Worm (Caenorhabditis elegans) whole organism, young adult: ENCODE measurements around the gene pdhk-2.

Source experiments
- F22D6.2 ChIP-seq: sonication (generic microtip); optimal IDR thresholded peaks from 2 replicates; lab custom pipeline; 2016; ENCODE audit warnings: mild to moderate bottlenecking, missing genetic modification characterization, missing compliant biosample characterization
- F23B12.7 ChIP-seq: sonication (generic microtip); optimal IDR thresholded peaks from 2 replicates; lab custom pipeline; 2017; ENCODE audit warnings: missing genetic modification characterization, mild to moderate bottlenecking, missing compliant biosample characterization, antibody characterized with exemption, moderate library complexity; ENCODE audit not compliant: insufficient read depth
- F37B4.10 ChIP-seq: fragments of 200-800 bp; sonication (Bioruptor generic); IDR thresholded peaks from 2 replicates; pipeline ENCODE4 v1.3.6; 2022; ENCODE audit warnings: missing genetic modification characterization, missing compliant biosample characterization
- F49E8.2 ChIP-seq: sonication (generic microtip); optimal IDR thresholded peaks from 3 replicates; lab custom pipeline; 2017; ENCODE audit warnings: missing genetic modification characterization, mild to moderate bottlenecking, missing compliant biosample characterization, antibody characterized with exemption, moderate library complexity; ENCODE audit not compliant: insufficient read depth
- K11D2.4 ChIP-seq: fragments of 200-800 bp; sonication (Bioruptor generic); IDR thresholded peaks from 2 replicates; pipeline ENCODE4 v1.3.6; 2022; ENCODE audit warnings: missing genetic modification reagents, missing genetic modification characterization, missing compliant biosample characterization
- Y53F4B.3 ChIP-seq: fragments of 200-800 bp; sonication (Bioruptor generic); IDR thresholded peaks from 2 replicates; pipeline ENCODE4 v1.3.6; 2022; ENCODE audit warnings: missing genetic modification reagents, missing genetic modification characterization, missing compliant biosample characterization
- Y53G8AR.9 ChIP-seq: fragments of 200-800 bp; sonication (Bioruptor generic); conservative IDR thresholded peaks from 2 replicates; pipeline ENCODE4 v1.3.6; 2022; ENCODE audit warnings: missing genetic modification reagents, missing genetic modification characterization, missing compliant biosample characterization
- Y79H2A.3 ChIP-seq: fragments of 200-800 bp; sonication (Bioruptor generic); conservative IDR thresholded peaks from 2 replicates; pipeline ENCODE4 v1.3.6; 2022; ENCODE audit warnings: missing genetic modification reagents, missing genetic modification characterization, missing compliant biosample characterization
- aptf-3 ChIP-seq: fragments of 200-800 bp; sonication (Bioruptor generic); IDR thresholded peaks from 2 replicates; pipeline ENCODE4 v1.3.6; 2022; ENCODE audit warnings: missing genetic modification characterization, missing compliant biosample characterization
- athp-1 ChIP-seq: sonication (generic microtip); optimal IDR thresholded peaks from 2 replicates; lab custom pipeline; 2017; ENCODE audit warnings: mild to moderate bottlenecking, missing genetic modification characterization, missing compliant biosample characterization
- attf-5 ChIP-seq: fragments of 200-800 bp; sonication (Bioruptor generic); optimal IDR thresholded peaks from 2 replicates; lab custom pipeline; 2018; ENCODE audit warnings: mild to moderate bottlenecking, missing genetic modification characterization, missing compliant biosample characterization
- cebp-1 ChIP-seq, 2 experiments: fragments of 200-800 bp in 1 of 2; sonication (Bioruptor generic) in 1 of 2; sonication (generic microtip) in 1 of 2; IDR thresholded peaks in 1 of 2; optimal IDR thresholded peaks in 1 of 2; 2 replicates each; pipeline versions ENCODE4 v1.3.6 to Lab custom; 2017 to 2022; ENCODE audit warnings: missing compliant biosample characterization in 2 of 2, missing genetic modification characterization in 2 of 2, mild to moderate bottlenecking in 1 of 2, missing genetic modification reagents in 1 of 2, moderate library complexity in 1 of 2
- ceh-58 ChIP-seq: fragments of 200-800 bp; sonication (Bioruptor generic); IDR thresholded peaks from 2 replicates; pipeline ENCODE4 v1.3.6; 2022; ENCODE audit warnings: missing genetic modification characterization, missing compliant biosample characterization
- dox-1 ChIP-seq: fragments of 200-800 bp; sonication (Bioruptor generic); IDR thresholded peaks from 2 replicates; pipeline ENCODE4 v1.3.6; 2022; ENCODE audit warnings: missing genetic modification reagents, missing genetic modification characterization, missing compliant biosample characterization
- efl-1 ChIP-seq: fragments of 150-350 bp; optimal IDR thresholded peaks from 2 replicates; lab custom pipeline; 2014; ENCODE audit warnings: missing biosample characterization, missing genetic modification reagents, missing genetic modification characterization
- ekl-4 ChIP-seq: fragments of 200-800 bp; sonication (Bioruptor generic); IDR thresholded peaks from 2 replicates; pipeline ENCODE4 v1.3.6; 2022; ENCODE audit warnings: missing genetic modification reagents, missing genetic modification characterization, missing compliant biosample characterization
- hlh-12 ChIP-seq: sonication (generic microtip); optimal IDR thresholded peaks from 2 replicates; lab custom pipeline; 2016; ENCODE audit warnings: missing genetic modification characterization, missing compliant biosample characterization
- hmg-1.2 ChIP-seq: fragments of 200-800 bp; sonication (Bioruptor generic); IDR thresholded peaks from 2 replicates; pipeline ENCODE4 v1.3.6; 2022; ENCODE audit warnings: missing genetic modification reagents, missing genetic modification characterization, missing compliant biosample characterization
- let-607 ChIP-seq, 2 experiments: fragments of 200-800 bp in 1 of 2; sonication (Bioruptor generic) in 1 of 2; sonication (generic microtip) in 1 of 2; optimal IDR thresholded peaks; 2 replicates each; lab custom pipeline; 2016 to 2018; ENCODE audit warnings: mild to moderate bottlenecking in 2 of 2, missing compliant biosample characterization in 2 of 2, missing genetic modification characterization in 2 of 2, moderate library complexity in 2 of 2, missing genotype in 1 of 2
- lin-35 ChIP-seq, 3 experiments: fragments of 150-350 bp in 2 of 3; sonication (generic microtip) in 1 of 3; optimal IDR thresholded peaks; 2 replicates each; lab custom pipeline; 2014 to 2018; ENCODE audit warnings: missing biosample characterization in 3 of 3, missing genetic modification characterization in 3 of 3, missing genetic modification reagents in 3 of 3
- lin-40 ChIP-seq: sonication (generic microtip); optimal IDR thresholded peaks from 2 replicates; lab custom pipeline; 2016; ENCODE audit warnings: missing genetic modification characterization, mild to moderate bottlenecking, missing compliant biosample characterization, missing genotype, missing genetic modification reagents
- lsl-1 ChIP-seq: fragments of 200-800 bp; sonication (Bioruptor generic); optimal IDR thresholded peaks from 2 replicates; lab custom pipeline; 2018; ENCODE audit warnings: mild to moderate bottlenecking, missing genetic modification characterization, moderate library complexity, missing compliant biosample characterization
- madf-10 ChIP-seq: sonication (generic microtip); optimal IDR thresholded peaks from 2 replicates; lab custom pipeline; 2016; ENCODE audit warnings: mild to moderate bottlenecking, missing genetic modification characterization, missing compliant biosample characterization
- madf-8 ChIP-seq: fragments of 200-800 bp; sonication (Bioruptor generic); conservative IDR thresholded peaks from 2 replicates; pipeline ENCODE4 v1.3.6; 2022; ENCODE audit warnings: missing genetic modification reagents, missing genetic modification characterization, missing compliant biosample characterization
- mcd-1 ChIP-seq: fragments of 200-800 bp; sonication (Bioruptor generic); IDR thresholded peaks from 2 replicates; pipeline ENCODE4 v1.3.6; 2022; ENCODE audit warnings: missing genetic modification reagents, missing genetic modification characterization, missing compliant biosample characterization
- nhr-80 ChIP-seq: sonication (generic microtip); optimal IDR thresholded peaks from 2 replicates; lab custom pipeline; 2016; ENCODE audit warnings: missing genetic modification characterization, missing compliant biosample characterization
- rcor-1 ChIP-seq: fragments of 200-800 bp; sonication (Bioruptor generic); IDR thresholded peaks from 2 replicates; pipeline ENCODE4 v1.3.6; 2022; ENCODE audit warnings: missing genetic modification reagents, missing genetic modification characterization, missing compliant biosample characterization
- rec-8 ChIP-seq, 2 experiments: sonication (generic microtip); optimal IDR thresholded peaks; 2 replicates each; lab custom pipeline; 2016; ENCODE audit warnings: mild to moderate bottlenecking in 2 of 2, missing genetic modification characterization in 2 of 2, missing genetic modification reagents in 2 of 2, missing genotype in 2 of 2, missing biosample characterization in 1 of 2, missing compliant biosample characterization in 1 of 2, moderate library complexity in 1 of 2
- somi-1 ChIP-seq: fragments of 200-800 bp; sonication (Bioruptor generic); optimal IDR thresholded peaks from 2 replicates; lab custom pipeline; 2018; ENCODE audit warnings: mild to moderate bottlenecking, missing genetic modification characterization, missing compliant biosample characterization
- tbp1 ChIP-seq: fragments of 200-800 bp; sonication (Bioruptor generic); optimal IDR thresholded peaks from 2 replicates; lab custom pipeline; 2018; ENCODE audit warnings: mild to moderate bottlenecking, missing genetic modification characterization, missing compliant biosample characterization
- zfh-2 ChIP-seq: fragments of 200-800 bp; sonication (Bioruptor generic); conservative IDR thresholded peaks from 2 replicates; pipeline ENCODE4 v1.3.6; 2022; ENCODE audit warnings: missing genetic modification reagents, missing genetic modification characterization, missing compliant biosample characterization
- zim-3 ChIP-seq: sonication (generic microtip); optimal IDR thresholded peaks from 2 replicates; lab custom pipeline; 2017; ENCODE audit warnings: mild to moderate bottlenecking, missing genetic modification characterization, moderate library complexity, missing compliant biosample characterization
- ztf-22 ChIP-seq: fragments of 200-800 bp; sonication (Bioruptor generic); optimal IDR thresholded peaks from 2 replicates; lab custom pipeline; 2018; ENCODE audit warnings: mild to moderate bottlenecking, missing genetic modification characterization, moderate library complexity, missing compliant biosample characterization
- ztf-26 ChIP-seq: sonication (generic microtip); optimal IDR thresholded peaks from 2 replicates; lab custom pipeline; 2017; ENCODE audit warnings: missing genetic modification characterization, missing compliant biosample characterization

pdhk-2 gene

ce11 chrIII:8742584-8742983 lies 1.4 kb upstream of the pdhk-2 start:
- TF ChIP-seq mcd-1: no peak
- no peak for TF ChIP-seq nhr-80
- no peak for TF ChIP-seq zfh-2 (GFP tag; lab: Robert Waterston, UW)
- no peak for TF ChIP-seq madf-10
- TF ChIP-seq Y53G8AR.9 (GFP tag; lab: Robert Waterston, UW): no peak
- no peak for TF ChIP-seq lsl-1 (GFP tag; lab: Kevin White, UChicago)
- no peak for TF ChIP-seq zim-3 (tag; lab: Kevin White, UChicago)
- TF ChIP-seq ceh-58 (GFP tag; lab: Robert Waterston, UW): no peak
- TF ChIP-seq hlh-12 (tag; lab: Kevin White, UChicago): no peak

ce11 chrIII:8741955-8742354 lies 743 bp upstream of the pdhk-2 start:
- no peak for TF ChIP-seq F49E8.2 (tag; lab: Kevin White, UChicago)
- no peak for TF ChIP-seq aptf-3 (GFP tag; lab: Robert Waterston, UW)
- TF ChIP-seq F22D6.2 (tag; lab: Kevin White, UChicago): no peak
- no peak for TF ChIP-seq madf-8 (GFP tag; lab: Robert Waterston, UW)
- TF ChIP-seq, all 124 proteins: peak for 0

- 0 out of 2 replicates have a peak, but pooled peaks have one; percentile 46 for TF ChIP-seq F37B4.10 (GFP tag; lab: Robert Waterston, UW)
- TF ChIP-seq Y79H2A.3 (GFP tag; lab: Robert Waterston, UW): no peak
- TF ChIP-seq athp-1 (tag; lab: Kevin White, UChicago): no peak
- TF ChIP-seq, all 124 proteins: peak for 1
Observed at ce11 chrIII:8739786-8740185, 1.4 kb downstream of the pdhk-2 start.

ce11 chrIII:8739126-8739525 lies 2.1 kb downstream of the pdhk-2 start:
- TF ChIP-seq Y53F4B.3 (GFP tag; lab: Robert Waterston, UW) (no peak), lin-40 (tag; lab: Kevin White, UChicago) (peak; percentile 64), attf-5 (GFP tag; lab: Kevin White, UChicago) (peak; percentile 44), K11D2.4 (GFP tag; lab: Robert Waterston, UW) (0 out of 2 replicates have a peak, but pooled peaks have one; percentile 15), mcd-1 (no peak), lin-35 (GFP tag; optimal IDR thresholded peaks at IDR 0.05; lab: Kevin White, UChicago) (no peak), F23B12.7 (peak; percentile 40), rcor-1 (GFP tag; lab: Robert Waterston, UW) (no peak), nhr-80 (peak; percentile 89), dox-1 (GFP tag; lab: Robert Waterston, UW) (peak; percentile 35; the same call in 1 of the 2 replicates), ekl-4 (GFP tag; lab: Robert Waterston, UW) (0 out of 2 replicates have a peak, but pooled peaks have one; percentile 28), hmg-1.2 (GFP tag; lab: Robert Waterston, UW) (peak; percentile 23; the same call in 1 of the 2 replicates), let-607 (tag; optimal IDR thresholded peaks at IDR 0.05; lab: Kevin White, UChicago) (peak in 1 of 2 experiments; percentile 45), ztf-22 (no peak), efl-1 (GFP tag; lab: Kevin White, UChicago) (no peak), cebp-1 (GFP tag; IDR thresholded peaks at IDR 0.05; lab: Robert Waterston, UW) (no peak), cebp-1 (tag; optimal IDR thresholded peaks at IDR 0.05; lab: Kevin White, UChicago) (peak; percentile 47), tbp1 (peak; percentile 30), rec-8 (tag; optimal IDR thresholded peaks at IDR 0.05; lab: Kevin White, UChicago) (no peak), somi-1 (GFP tag; lab: Kevin White, UChicago) (peak; percentile 73), ztf-26 (tag; lab: Kevin White, UChicago) (peak; percentile 83)
